Fruit fly (Drosophila melanogaster) whole organism, prepupa: ENCODE data around the gene ThrRS.

Source experiments
- Blimp-1 ChIP-seq: fragments of 200-800 bp; sonication (Bioruptor generic); optimal IDR thresholded peaks from 3 replicates; lab custom pipeline; 2017; ENCODE audit warnings: missing biosample characterization, missing genetic modification characterization, mild to moderate bottlenecking, moderate library complexity, missing genetic modification reagents
- CG10631 ChIP-seq: fragments of 200-800 bp; sonication (Bioruptor generic); optimal IDR thresholded peaks from 2 replicates; lab custom pipeline; 2016; ENCODE audit warnings: missing biosample characterization, missing genetic modification characterization
- CG10669 ChIP-seq: fragments of 200-800 bp; sonication (Bioruptor generic); optimal IDR thresholded peaks from 3 replicates; lab custom pipeline; 2018; ENCODE audit warnings: missing biosample characterization, mild to moderate bottlenecking, missing genetic modification characterization, moderate library complexity
- CG11762 ChIP-seq: fragments of 200-800 bp; sonication (Bioruptor generic); optimal IDR thresholded peaks from 3 replicates; lab custom pipeline; 2016; ENCODE audit warnings: missing biosample characterization, missing genetic modification characterization; ENCODE audit not compliant: insufficient read depth
- CG11902 ChIP-seq: fragments of 200-800 bp; sonication (Bioruptor generic); optimal IDR thresholded peaks from 3 replicates; lab custom pipeline; 2016; ENCODE audit warnings: missing biosample characterization, missing genetic modification characterization
- CG15336 ChIP-seq: fragments of 200-800 bp; sonication (Bioruptor generic); IDR thresholded peaks from 2 replicates; pipeline ENCODE4 v1.3.6; 2022; ENCODE audit warnings: missing biosample characterization, missing genetic modification characterization
- CG3032 ChIP-seq: fragments of 200-800 bp; optimal IDR thresholded peaks from 2 replicates; lab custom pipeline; 2019; ENCODE audit warnings: missing biosample characterization, mild to moderate bottlenecking, missing genetic modification characterization, moderate library complexity
- CG31627 ChIP-seq: fragments of 200-800 bp; sonication (Bioruptor generic); optimal IDR thresholded peaks from 3 replicates; lab custom pipeline; 2016; ENCODE audit warnings: missing biosample characterization, missing genetic modification characterization
- CG32006 ChIP-seq: fragments of 200-800 bp; sonication (Bioruptor generic); optimal IDR thresholded peaks from 3 replicates; lab custom pipeline; 2017; ENCODE audit warnings: missing biosample characterization, mild to moderate bottlenecking, missing genetic modification characterization
- CG34406 ChIP-seq: fragments of 200-800 bp; sonication (Bioruptor generic); optimal IDR thresholded peaks from 3 replicates; lab custom pipeline; 2016; ENCODE audit warnings: missing biosample characterization, missing genetic modification characterization
- CG3919 ChIP-seq: fragments of 200-800 bp; sonication (Bioruptor generic); optimal IDR thresholded peaks from 3 replicates; lab custom pipeline; 2016; ENCODE audit warnings: missing biosample characterization, missing genetic modification characterization
- CG6163 ChIP-seq: fragments of 200-800 bp; sonication (Bioruptor generic); IDR thresholded peaks from 3 replicates; pipeline ENCODE4 v1.3.6; 2022; ENCODE audit warnings: missing biosample characterization, missing genetic modification characterization
- CG6276 ChIP-seq: fragments of 200-800 bp; sonication (Bioruptor generic); optimal IDR thresholded peaks from 2 replicates; lab custom pipeline; 2017; ENCODE audit warnings: missing biosample characterization, mild to moderate bottlenecking, missing genetic modification characterization
- CG6792 ChIP-seq: fragments of 200-800 bp; sonication (Bioruptor generic); optimal IDR thresholded peaks from 3 replicates; lab custom pipeline; 2016; ENCODE audit warnings: missing biosample characterization, missing genetic modification characterization
- CG6808 ChIP-seq: fragments of 200-800 bp; sonication (Bioruptor generic); optimal IDR thresholded peaks from 3 replicates; lab custom pipeline; 2017; ENCODE audit warnings: missing biosample characterization, missing genetic modification characterization, mild to moderate bottlenecking, moderate library complexity, missing genetic modification reagents
- CG8119 ChIP-seq: fragments of 200-800 bp; sonication (Bioruptor generic); IDR thresholded peaks from 3 replicates; pipeline ENCODE4 v1.3.6; 2022; ENCODE audit warnings: missing biosample characterization, missing genetic modification characterization
- Eip78C ChIP-seq: fragments of 200-800 bp; sonication (Bioruptor generic); peaks from one replicate; lab custom pipeline; 2016; ENCODE audit warnings: missing biosample characterization, missing genetic modification characterization
- Eip93F ChIP-seq: fragments of 200-800 bp; sonication (Bioruptor generic); optimal IDR thresholded peaks from 2 replicates; lab custom pipeline; 2016; ENCODE audit warnings: missing biosample characterization, mild to moderate bottlenecking, missing genetic modification characterization
- Ets96B ChIP-seq: fragments of 200-800 bp; optimal IDR thresholded peaks from 2 replicates; lab custom pipeline; 2019; ENCODE audit warnings: missing biosample characterization, mild to moderate bottlenecking, missing genetic modification characterization, moderate library complexity
- Hr38 ChIP-seq: sonication (Bioruptor generic); optimal IDR thresholded peaks from 2 replicates; lab custom pipeline; 2016; ENCODE audit warnings: missing biosample characterization, missing genetic modification characterization
- Hr39 ChIP-seq: fragments of 200-800 bp; sonication (Bioruptor generic); optimal IDR thresholded peaks from 2 replicates; lab custom pipeline; 2016; ENCODE audit warnings: missing biosample characterization, missing genetic modification characterization
- Lpt ChIP-seq: fragments of 200-800 bp; sonication (Bioruptor generic); optimal IDR thresholded peaks from 3 replicates; lab custom pipeline; 2016; ENCODE audit warnings: missing biosample characterization, missing genetic modification characterization
- Met ChIP-seq: fragments of 200-800 bp; sonication (Bioruptor generic); optimal IDR thresholded peaks from 3 replicates; lab custom pipeline; 2016; ENCODE audit warnings: missing biosample characterization, missing genetic modification characterization
- Smox ChIP-seq: fragments of 200-800 bp; sonication (Bioruptor generic); optimal IDR thresholded peaks from 3 replicates; lab custom pipeline; 2016; ENCODE audit warnings: missing biosample characterization, missing genetic modification characterization
- Sox102F ChIP-seq: fragments of 200-800 bp; sonication (Bioruptor generic); optimal IDR thresholded peaks from 2 replicates; lab custom pipeline; 2016; ENCODE audit warnings: missing biosample characterization, mild to moderate bottlenecking, missing genetic modification characterization
- Sox14 ChIP-seq: fragments of 200-800 bp; sonication (Bioruptor generic); optimal IDR thresholded peaks from 3 replicates; lab custom pipeline; 2016; ENCODE audit warnings: missing biosample characterization, missing genetic modification characterization
- Sox15 ChIP-seq: fragments of 200-800 bp; sonication (Bioruptor generic); optimal IDR thresholded peaks from 3 replicates; lab custom pipeline; 2016; ENCODE audit warnings: missing biosample characterization, missing genetic modification characterization
- achi ChIP-seq: fragments of 200-800 bp; sonication (Bioruptor generic); optimal IDR thresholded peaks from 3 replicates; lab custom pipeline; 2016; ENCODE audit warnings: missing biosample characterization, missing genetic modification characterization
- acj6 ChIP-seq: fragments of 200-800 bp; sonication (Bioruptor generic); optimal IDR thresholded peaks from 3 replicates; lab custom pipeline; 2016; ENCODE audit warnings: missing biosample characterization, missing genetic modification characterization
- cyc ChIP-seq: fragments of 200-800 bp; sonication (Bioruptor generic); optimal IDR thresholded peaks from 3 replicates; lab custom pipeline; 2016; ENCODE audit warnings: missing biosample characterization, missing genetic modification characterization
- eg ChIP-seq: fragments of 200-800 bp; sonication (Bioruptor generic); IDR thresholded peaks from 3 replicates; pipeline ENCODE4 v1.3.6; 2022; ENCODE audit warnings: missing biosample characterization, missing genetic modification characterization
- esn ChIP-seq: fragments of 200-800 bp; sonication (Bioruptor generic); optimal IDR thresholded peaks from 2 replicates; lab custom pipeline; 2016; ENCODE audit warnings: missing biosample characterization, mild to moderate bottlenecking, missing genetic modification characterization, moderate library complexity
- fd85E ChIP-seq: fragments of 200-800 bp; sonication (Bioruptor generic); optimal IDR thresholded peaks from 3 replicates; lab custom pipeline; 2016; ENCODE audit warnings: missing biosample characterization, missing genetic modification characterization
- lz ChIP-seq: fragments of 200-800 bp; sonication (Bioruptor generic); optimal IDR thresholded peaks from 3 replicates; lab custom pipeline; 2016; ENCODE audit warnings: missing biosample characterization, missing genetic modification characterization
- net ChIP-seq: fragments of 200-800 bp; sonication (Bioruptor generic); optimal IDR thresholded peaks from 3 replicates; lab custom pipeline; 2016; ENCODE audit warnings: missing biosample characterization, missing genetic modification characterization
- salr ChIP-seq, 2 experiments: fragments of 200-800 bp; sonication (Bioruptor generic); optimal IDR thresholded peaks; 3 replicates each; lab custom pipeline; 2016 to 2018; ENCODE audit warnings: missing biosample characterization in 2 of 2, missing genetic modification characterization in 2 of 2, mild to moderate bottlenecking in 1 of 2
- spab ChIP-seq: fragments of 200-800 bp; sonication (Bioruptor generic); optimal IDR thresholded peaks from 2 replicates; lab custom pipeline; 2017; ENCODE audit warnings: missing biosample characterization, mild to moderate bottlenecking, missing genetic modification characterization, missing genetic modification reagents
- svp ChIP-seq: fragments of 200-800 bp; sonication (Bioruptor generic); peaks from one replicate; lab custom pipeline; 2016; ENCODE audit warnings: missing biosample characterization, missing genetic modification characterization
- topi ChIP-seq: fragments of 200-800 bp; sonication (Bioruptor generic); optimal IDR thresholded peaks from 3 replicates; lab custom pipeline; 2016; ENCODE audit warnings: missing biosample characterization, missing genetic modification characterization
- vri ChIP-seq: fragments of 200-800 bp; sonication (Bioruptor generic); optimal IDR thresholded peaks from 3 replicates; lab custom pipeline; 2016; ENCODE audit warnings: missing biosample characterization, mild to moderate bottlenecking, missing genetic modification characterization

The ThrRS gene

DNA sequence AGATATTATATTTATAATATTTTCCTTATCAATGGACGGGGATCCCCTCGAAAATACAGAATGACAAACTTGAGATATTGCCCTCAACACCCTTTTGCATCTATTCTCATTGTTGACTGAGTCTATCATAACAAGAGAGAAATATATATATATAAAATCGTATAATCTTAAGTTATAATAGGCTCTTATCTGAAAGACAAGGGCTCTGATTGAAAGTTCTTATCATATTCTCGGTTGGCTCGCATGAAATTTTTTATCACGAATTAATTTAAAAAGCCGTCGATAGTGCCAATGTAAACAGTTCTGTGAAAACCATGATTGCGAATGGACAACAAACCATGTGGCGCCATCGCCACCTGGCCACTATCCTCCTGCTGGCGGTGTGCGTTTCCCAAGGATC, 7.3 kb downstream of the ThrRS start, which contains the start of gene Phae2:
Gene Phae2 (plus strand): TSS at position 301 of the 400 bp plus-strand sequence.
- TF ChIP-seq acj6 (GFP tag; lab: Kevin White, UChicago), result no peak
- TF ChIP-seq CG11902 (GFP tag; lab: Kevin White, UChicago), result no peak
- peak; percentile 32 for TF ChIP-seq Eip78C

DNA sequence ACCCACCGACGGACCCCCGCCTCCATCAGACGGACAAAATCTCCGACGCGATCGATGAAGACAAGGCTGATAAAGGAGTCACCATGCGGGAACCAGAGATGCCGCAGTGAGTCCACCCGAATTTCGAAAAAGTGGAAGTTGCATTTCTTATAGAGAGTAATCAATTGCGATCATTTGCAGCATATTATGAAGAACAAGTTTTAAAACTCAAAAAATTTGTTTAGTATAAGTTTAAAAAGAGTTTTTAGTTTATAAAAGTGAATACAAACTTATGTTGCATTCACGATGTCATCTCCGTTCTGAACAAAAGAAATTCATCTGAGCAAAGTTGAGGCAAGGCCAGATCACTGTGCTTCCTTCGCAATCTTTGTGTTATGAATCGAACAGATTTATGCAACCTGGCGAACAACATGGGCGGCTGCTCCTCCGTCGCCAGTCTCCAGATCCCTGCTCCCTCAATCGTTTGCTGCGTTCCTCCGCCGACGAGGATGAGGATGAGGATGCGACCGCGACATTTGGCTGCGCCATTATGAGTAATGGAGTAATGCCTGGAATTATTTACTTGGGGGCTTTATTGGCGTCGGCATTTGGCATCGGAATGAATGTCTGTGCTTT, 9.5 kb downstream of the ThrRS start:
- TF ChIP-seq vri (GFP tag; lab: Kevin White, UChicago) (peak; percentile 44), esn (GFP tag; lab: Kevin White, UChicago) (peak; percentile 39), CG6792 (no peak), salr (GFP tag; optimal IDR thresholded peaks at IDR 0.05; lab: Kevin White, UChicago) (peak in 1 of 2 experiments; percentile 47), Ets96B (tag; lab: Kevin White, UChicago) (no peak), Sox102F (peak; percentile 43), Sox14 (peak; percentile 1), CG3032 (tag; lab: Kevin White, UChicago) (peak; percentile 19), CG11902 (GFP tag; lab: Kevin White, UChicago) (no peak), svp (peak; percentile 71), Met (GFP tag; lab: Kevin White, UChicago) (peak; percentile 18), fd85E (GFP tag; lab: Kevin White, UChicago) (no peak), Blimp-1 (GFP tag; lab: Kevin White, UChicago) (no peak), Eip78C (peak; percentile 55), acj6 (GFP tag; lab: Kevin White, UChicago) (no peak), Hr39 (GFP tag; lab: Kevin White, UChicago) (no peak)

- TF ChIP-seq Eip78C (no peak), lz (GFP tag; lab: Kevin White, UChicago) (no peak), spab (GFP tag; lab: Kevin White, UChicago) (no peak), Met (GFP tag; lab: Kevin White, UChicago) (no peak), CG6276 (GFP tag; lab: Kevin White, UChicago) (no peak)
Observed at dm6 chr2L:12114159-12114558, 10.6 kb downstream of the ThrRS start, which contains the start of gene CG17211. Gene CG17211, plus strand, starts transcription at chr2L:12114360.

DNA sequence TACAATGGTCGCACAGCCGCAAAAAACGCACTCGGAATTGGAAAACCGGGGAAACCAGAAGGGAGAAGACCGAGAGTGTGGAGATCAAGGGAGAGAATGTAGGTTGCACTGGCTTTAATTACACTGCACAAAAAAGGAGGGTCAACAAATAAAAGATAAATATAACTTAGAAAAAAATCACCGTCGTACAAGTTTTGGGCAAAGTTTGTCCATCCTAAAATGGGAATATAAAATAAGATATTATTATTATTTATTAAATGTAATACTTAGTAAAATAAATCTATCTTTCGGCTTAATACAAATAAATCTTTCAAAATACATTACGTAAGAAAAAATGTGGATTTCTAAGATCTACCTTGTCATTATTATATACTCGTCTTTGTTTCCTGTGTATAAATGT, 12.3 kb downstream of the ThrRS start:
- TF ChIP-seq achi (peak; percentile 15), CG8119 (GFP tag; lab: Robert Waterston, UW) (0 out of 3 replicates have a peak, but pooled peaks have one; percentile 32), spab (GFP tag; lab: Kevin White, UChicago) (no peak), CG15336 (peak; percentile 48), CG32006 (peak; percentile 15), Lpt (GFP tag; lab: Kevin White, UChicago) (no peak), CG10631 (GFP tag; lab: Kevin White, UChicago) (peak; percentile 0), Eip78C (peak; percentile 2), eg (0 out of 3 replicates have a peak, but pooled peaks have one; percentile 13)

DNA sequence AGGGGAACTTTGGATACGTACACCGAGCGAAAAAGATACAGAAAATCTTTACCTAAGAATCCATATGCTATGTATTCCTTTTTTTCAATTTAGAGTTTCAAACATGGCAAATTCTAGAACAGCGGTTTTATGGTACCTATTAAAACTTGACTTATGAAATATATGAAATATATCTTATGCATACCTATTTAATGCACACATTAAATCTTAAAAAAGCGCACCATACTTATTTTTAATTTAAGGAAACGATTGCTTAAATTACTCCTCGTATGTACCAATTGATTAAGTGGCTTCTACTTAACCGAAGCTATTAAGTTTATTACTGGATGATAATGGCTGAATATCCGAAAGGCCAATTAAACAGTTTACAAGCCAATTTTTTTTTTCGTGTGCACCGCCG, 16.4 kb downstream of the ThrRS start:
- TF ChIP-seq net (GFP tag; lab: Kevin White, UChicago) (no peak), Blimp-1 (GFP tag; lab: Kevin White, UChicago) (no peak), CG3032 (tag; lab: Kevin White, UChicago) (no peak), CG6792 (no peak), Sox15 (GFP tag; lab: Kevin White, UChicago) (no peak), eg (no peak), CG8119 (GFP tag; lab: Robert Waterston, UW) (no peak), CG15336 (no peak), Eip93F (GFP tag; lab: Kevin White, UChicago) (no peak), CG32006 (peak; percentile 44), Hr38 (no peak), CG31627 (GFP tag; lab: Kevin White, UChicago) (no peak), salr (GFP tag; optimal IDR thresholded peaks at IDR 0.05; lab: Kevin White, UChicago) (peak in 1 of 2 experiments; percentile 49), CG6808 (GFP tag; lab: Kevin White, UChicago) (no peak), cyc (GFP tag; lab: Kevin White, UChicago) (no peak), CG11762 (GFP tag; lab: Kevin White, UChicago) (no peak), Eip78C (peak; percentile 59), fd85E (GFP tag; lab: Kevin White, UChicago) (no peak), spab (GFP tag; lab: Kevin White, UChicago) (peak; percentile 16), CG10669 (GFP tag; lab: Kevin White, UChicago) (no peak), achi (peak; percentile 6), CG34406 (GFP tag; lab: Kevin White, UChicago) (no peak), CG3919 (GFP tag; lab: Kevin White, UChicago) (no peak), Smox (GFP tag; lab: Kevin White, UChicago) (peak; percentile 1), topi (GFP tag; lab: Kevin White, UChicago) (no peak), CG6276 (GFP tag; lab: Kevin White, UChicago) (no peak), Sox102F (no peak), CG6163 (GFP tag; lab: Robert Waterston, UW) (no peak)
